Worm (Caenorhabditis elegans): ENCODE measurements around the gene F40G9.18.
A peak's percentile ranks its signal among the peaks of the same experiment; 100 is the strongest.

The F40G9.18 gene

DNA sequence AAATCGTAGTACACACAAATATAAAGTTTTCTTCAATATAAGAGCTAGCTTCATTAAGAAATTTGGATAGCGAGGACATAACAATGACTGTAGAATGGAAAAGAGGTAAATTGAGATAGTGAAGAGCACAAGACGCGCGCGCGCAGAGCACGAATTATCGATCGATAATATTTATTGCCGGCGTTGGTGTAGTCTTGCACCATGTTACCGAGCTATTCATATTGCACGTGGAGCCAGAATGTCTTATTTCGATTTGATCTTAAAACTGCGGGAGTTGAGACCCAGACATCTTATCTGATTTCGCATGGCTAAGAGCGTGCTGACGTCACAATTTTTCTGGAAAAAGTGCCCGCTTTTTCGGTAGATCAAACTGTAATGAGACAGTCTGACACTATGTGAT, at the start of gene F40G9.18:
TSS of gene F40G9.18 (minus strand) at position 101 of the 400 bp plus-strand sequence.
- no peak for TF ChIP-seq mls-2 (tag; optimal IDR thresholded peaks at IDR 0.05)
- TF ChIP-seq ham-2 (GFP tag; optimal IDR thresholded peaks at IDR 0.05): no peak
- TF ChIP-seq sem-2 (GFP tag; optimal IDR thresholded peaks at IDR 0.05): no peak
- TF ChIP-seq nhr-237 (tag; optimal IDR thresholded peaks at IDR 0.05): no peak
- TF ChIP-seq zip-8 (tag; optimal IDR thresholded peaks at IDR 0.05): no peak
- TF ChIP-seq tbx-8 (GFP tag; optimal IDR thresholded peaks at IDR 0.05): no peak
- TF ChIP-seq nhr-76 (tag; optimal IDR thresholded peaks at IDR 0.05): no peak
- no peak for TF ChIP-seq elt-1 (tag; optimal IDR thresholded peaks at IDR 0.05; ENCODE audit: borderline replicate concordance, insufficient read depth)
- TF ChIP-seq cnd-1 (tag; optimal IDR thresholded peaks at IDR 0.05): no peak
- TF ChIP-seq elt-3 (tag; optimal IDR thresholded peaks at IDR 0.05): no peak

DNA sequence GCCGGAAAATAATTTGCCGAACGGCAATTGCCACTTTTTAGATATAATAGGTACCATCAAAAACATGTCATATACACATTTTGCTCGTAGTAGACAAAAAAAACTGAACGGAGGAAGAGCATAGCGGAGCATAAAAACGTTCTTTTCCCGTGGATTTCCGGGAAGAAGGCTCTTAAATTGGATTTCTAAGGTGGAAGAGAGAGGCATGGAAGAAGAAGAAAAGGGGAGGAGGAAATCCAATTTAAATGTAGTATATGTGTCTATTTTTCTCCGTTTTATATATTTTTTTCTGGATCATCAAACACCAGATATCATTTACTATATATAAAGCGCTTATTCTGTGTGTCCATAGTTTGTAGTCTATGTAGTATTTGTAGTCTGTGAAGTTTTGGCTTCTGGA, 42.0 kb upstream of the F40G9.18 start:
- TF ChIP-seq sem-2 (GFP tag; optimal IDR thresholded peaks at IDR 0.05) (no peak), ces-1 (GFP tag; optimal IDR thresholded peaks at IDR 0.05) (peak; percentile 77)

DNA sequence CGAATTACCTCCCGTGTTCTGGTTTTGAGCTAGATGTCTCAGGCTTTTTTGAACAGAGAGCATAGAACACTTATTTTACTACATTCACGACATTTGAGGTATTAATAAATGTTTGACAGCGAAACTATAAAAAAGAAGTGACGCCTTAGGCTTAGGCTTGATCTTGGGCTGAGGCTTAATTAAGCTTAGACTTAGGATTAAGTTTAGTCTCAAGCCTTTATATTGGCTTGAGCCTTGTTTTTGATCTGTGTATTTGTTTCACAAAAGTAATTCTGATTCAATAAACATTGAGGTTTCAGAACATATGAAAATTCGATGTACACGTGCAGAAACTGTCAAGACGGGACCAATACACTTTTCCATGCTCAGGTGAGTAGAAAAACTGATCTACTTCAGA, 40.3 kb upstream of the F40G9.18 start, which contains the start of gene klp-20:
TSS of gene klp-20 (plus strand) at position 298 of the 397 bp plus-strand sequence.
- TF ChIP-seq mls-2 (tag; optimal IDR thresholded peaks at IDR 0.05) (no peak), elt-1 (tag; optimal IDR thresholded peaks at IDR 0.05; ENCODE audit: borderline replicate concordance, insufficient read depth) (no peak), nhr-237 (tag; optimal IDR thresholded peaks at IDR 0.05) (no peak), mab-5 (tag; optimal IDR thresholded peaks at IDR 0.05) (no peak), blmp-1 (tag; optimal IDR thresholded peaks at IDR 0.05) (no peak), zip-8 (tag; optimal IDR thresholded peaks at IDR 0.05) (no peak), lsy-2 (tag; optimal IDR thresholded peaks at IDR 0.05) (no peak), nhr-76 (tag; optimal IDR thresholded peaks at IDR 0.05) (no peak), ham-2 (GFP tag; optimal IDR thresholded peaks at IDR 0.05) (no peak), sem-2 (GFP tag; optimal IDR thresholded peaks at IDR 0.05) (no peak), ces-1 (GFP tag; optimal IDR thresholded peaks at IDR 0.05) (no peak), ceh-83 (GFP tag; optimal IDR thresholded peaks at IDR 0.05) (no peak)

DNA sequence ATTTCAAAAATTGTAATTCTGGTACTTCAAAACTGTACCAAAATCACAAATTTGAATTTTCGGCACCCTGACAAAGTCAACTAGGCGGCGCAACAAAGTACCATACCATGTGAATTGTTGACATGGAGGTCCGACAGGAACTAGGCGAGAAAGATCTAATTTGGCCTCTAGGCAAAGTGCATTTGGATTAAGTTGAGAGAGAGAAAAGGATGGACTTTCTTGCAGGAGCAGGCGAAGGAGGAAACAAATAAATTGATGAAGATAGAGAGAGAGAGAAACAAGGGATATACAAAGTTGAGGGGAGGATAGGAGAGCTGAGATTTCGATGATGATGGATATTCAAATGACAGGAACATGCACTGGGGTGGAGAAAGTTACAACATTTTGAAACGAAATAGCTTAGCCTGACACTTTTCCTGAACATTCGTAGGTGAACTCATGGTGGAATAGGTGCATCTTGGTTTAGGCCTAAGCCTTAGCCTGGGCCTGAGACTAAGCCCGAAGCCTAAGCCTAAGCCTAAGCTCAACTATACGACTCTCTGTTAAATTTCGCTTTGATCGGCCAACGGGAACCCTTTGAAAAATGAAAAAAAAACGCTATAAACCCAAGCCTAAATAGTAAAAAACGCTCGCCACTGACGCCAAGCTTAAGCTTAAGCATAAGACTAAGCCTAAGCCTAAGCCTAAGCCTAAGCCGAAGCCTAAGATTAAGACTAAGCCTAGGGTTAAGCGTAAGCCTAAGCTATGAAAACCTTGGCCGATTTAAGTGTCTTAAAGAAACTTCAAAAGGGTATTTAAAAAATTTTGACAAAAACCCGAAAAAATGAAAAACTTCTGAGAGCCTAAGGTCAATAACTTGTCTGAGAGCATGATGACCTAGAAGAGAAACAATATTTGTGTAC, 39.7 kb upstream of the F40G9.18 start:
- TF ChIP-seq ces-1 (GFP tag; optimal IDR thresholded peaks at IDR 0.05) (peak; percentile 98), zip-8 (tag; optimal IDR thresholded peaks at IDR 0.05) (no peak), unc-62 (GFP tag; optimal IDR thresholded peaks at IDR 0.05) (peak; percentile 67)

DNA sequence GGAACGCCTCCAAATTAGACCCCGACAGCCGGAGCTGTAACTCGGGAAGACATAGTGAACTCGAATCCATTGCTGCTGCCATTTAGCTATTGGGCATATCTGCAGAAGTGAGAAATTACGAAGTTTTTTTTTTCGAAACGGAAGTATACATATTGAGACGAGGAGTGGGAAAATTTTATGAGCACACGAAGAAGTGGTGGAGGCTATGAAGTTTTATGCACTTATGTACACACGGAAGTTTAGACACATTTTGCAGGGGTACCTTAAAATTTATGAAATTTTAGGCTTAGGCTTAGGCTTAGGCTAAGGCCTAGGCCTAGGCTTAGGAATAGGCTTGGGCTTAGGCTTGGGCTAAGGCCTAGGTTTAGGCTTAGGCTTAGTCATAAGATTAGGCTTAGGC, 37.6 kb upstream of the F40G9.18 start, which contains the start of gene W10C4.1:
TSS of gene W10C4.1 (minus strand) at position 101 of the 400 bp plus-strand sequence.
- TF ChIP-seq lin-32 (GFP tag; optimal IDR thresholded peaks at IDR 0.05): no peak
- TF ChIP-seq flh-1 (GFP tag; optimal IDR thresholded peaks at IDR 0.05): no peak
- no peak for TF ChIP-seq unc-39 (tag; optimal IDR thresholded peaks at IDR 0.05)
- TF ChIP-seq mep-1 (tag; optimal IDR thresholded peaks at IDR 0.05): no peak
- TF ChIP-seq mls-2 (tag; optimal IDR thresholded peaks at IDR 0.05): no peak
- no peak for TF ChIP-seq lin-13 (tag; optimal IDR thresholded peaks at IDR 0.05)
- TF ChIP-seq drap-1 (GFP tag; optimal IDR thresholded peaks at IDR 0.05): no peak

DNA sequence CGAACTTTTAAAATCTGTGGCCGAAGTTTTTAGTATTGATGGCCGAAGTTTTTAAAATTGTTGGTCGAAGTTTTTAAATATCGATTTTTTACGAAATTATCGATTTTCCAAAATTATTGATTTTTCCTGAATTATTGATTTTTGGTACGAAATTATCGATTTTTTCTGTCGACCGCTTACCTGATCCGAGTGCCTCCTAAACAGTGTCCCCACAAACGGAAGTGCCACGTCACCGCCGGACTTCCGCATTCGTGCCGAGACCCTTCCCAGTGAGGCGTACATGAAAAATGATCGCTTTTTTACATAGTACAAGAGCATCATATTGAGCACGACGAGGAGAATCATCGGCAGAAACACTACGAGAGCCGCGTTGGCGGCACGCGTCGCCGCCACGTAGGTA, 34.6 kb upstream of the F40G9.18 start:
- TF ChIP-seq unc-39 (tag; optimal IDR thresholded peaks at IDR 0.05): no peak
- TF ChIP-seq ham-2 (GFP tag; optimal IDR thresholded peaks at IDR 0.05): no peak
- no peak for TF ChIP-seq elt-1 (tag; optimal IDR thresholded peaks at IDR 0.05; ENCODE audit: borderline replicate concordance, insufficient read depth)
- no peak for TF ChIP-seq pha-4 (tag; optimal IDR thresholded peaks at IDR 0.05)
- no peak for TF ChIP-seq snpc-4 (tag; optimal IDR thresholded peaks at IDR 0.05)
- TF ChIP-seq nhr-76 (tag; optimal IDR thresholded peaks at IDR 0.05): no peak
- no peak for TF ChIP-seq lin-32 (GFP tag; optimal IDR thresholded peaks at IDR 0.05)
- no peak for TF ChIP-seq M03D4.4 (tag; optimal IDR thresholded peaks at IDR 0.05)
- TF ChIP-seq blmp-1 (tag; optimal IDR thresholded peaks at IDR 0.05): no peak
- TF ChIP-seq lin-13 (tag; optimal IDR thresholded peaks at IDR 0.05): no peak
- TF ChIP-seq hlh-1 (tag; optimal IDR thresholded peaks at IDR 0.05): no peak
- TF ChIP-seq mep-1 (tag; optimal IDR thresholded peaks at IDR 0.05): no peak
- TF ChIP-seq ces-1 (GFP tag; optimal IDR thresholded peaks at IDR 0.05): no peak
- TF ChIP-seq nhr-12 (tag; optimal IDR thresholded peaks at IDR 0.05): no peak

Data from whole organism, mixed stage, embryonic.